Worm (Caenorhabditis elegans): ENCODE results near the gene vps-24.

DNA sequence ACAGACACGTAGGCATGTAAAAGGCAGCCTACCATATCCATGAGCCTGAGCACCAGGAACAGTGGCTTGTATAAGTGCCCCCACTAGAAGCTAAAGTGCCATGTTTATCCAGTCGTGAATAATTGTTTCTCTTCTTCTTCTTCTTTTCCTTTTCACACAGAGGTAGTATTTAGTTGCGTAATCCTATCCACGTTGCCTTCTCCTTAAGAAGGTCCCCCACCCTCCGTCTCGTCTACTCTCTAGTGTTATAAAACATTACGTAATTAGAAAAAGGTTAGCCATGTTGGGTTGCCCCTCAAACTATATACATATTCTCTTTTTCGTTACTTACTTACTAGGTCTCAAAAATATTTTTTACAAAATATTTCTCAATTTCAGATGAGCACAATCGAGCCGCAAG lies 7.1 kb upstream of the vps-24 start:
- no peak for TF ChIP-seq R02D3.7 (tag; optimal IDR thresholded peaks at IDR 0.05)
- TF ChIP-seq nhr-237 (tag; optimal IDR thresholded peaks at IDR 0.05) = no peak
- TF ChIP-seq nhr-11 (tag; optimal IDR thresholded peaks at IDR 0.05) = no peak
- TF ChIP-seq mdl-1 (tag; optimal IDR thresholded peaks at IDR 0.05) = no peak
- no peak for TF ChIP-seq pha-4 (tag; optimal IDR thresholded peaks at IDR 0.05)
- no peak for TF ChIP-seq nhr-28 (tag; optimal IDR thresholded peaks at IDR 0.05)
- no peak for TF ChIP-seq ceh-9 (tag; optimal IDR thresholded peaks at IDR 0.05)
- TF ChIP-seq fkh-10 (GFP tag; optimal IDR thresholded peaks at IDR 0.05) = no peak
- TF ChIP-seq tbx-2 (tag; optimal IDR thresholded peaks at IDR 0.05) = no peak
